Worm (Caenorhabditis elegans): ENCODE measurements around the gene T19H12.3.

DNA sequence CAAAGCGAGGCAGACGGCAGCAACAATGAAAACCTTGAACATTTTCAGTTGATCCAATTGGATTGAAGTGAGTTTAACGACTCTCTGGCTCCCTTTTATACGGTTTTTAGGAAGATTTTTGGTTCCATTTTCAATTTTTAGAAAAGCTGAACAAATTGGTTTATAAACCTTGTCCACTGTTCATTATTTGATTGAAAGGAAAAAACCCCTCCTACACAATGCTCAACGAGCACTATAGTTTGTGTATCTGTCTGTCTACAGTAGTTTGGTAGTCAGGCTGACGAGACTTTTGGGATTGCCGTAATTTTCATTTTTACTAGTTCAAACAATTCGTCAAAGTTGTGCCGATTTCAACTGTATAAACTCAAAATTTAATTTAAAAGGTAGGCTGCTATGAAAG is 6.2 kb upstream of the T19H12.3 start, which contains the start of gene T19H12.15:
- TF ChIP-seq him-1 (tag; optimal IDR thresholded peaks at IDR 0.05) (no peak), dao-5 (tag; optimal IDR thresholded peaks at IDR 0.05) (no peak), W03F9.2 (tag; optimal IDR thresholded peaks at IDR 0.05) (no peak)

Data from whole organism, L4/young adult.